Worm (Caenorhabditis elegans): ENCODE data around the gene dct-18.

DNA sequence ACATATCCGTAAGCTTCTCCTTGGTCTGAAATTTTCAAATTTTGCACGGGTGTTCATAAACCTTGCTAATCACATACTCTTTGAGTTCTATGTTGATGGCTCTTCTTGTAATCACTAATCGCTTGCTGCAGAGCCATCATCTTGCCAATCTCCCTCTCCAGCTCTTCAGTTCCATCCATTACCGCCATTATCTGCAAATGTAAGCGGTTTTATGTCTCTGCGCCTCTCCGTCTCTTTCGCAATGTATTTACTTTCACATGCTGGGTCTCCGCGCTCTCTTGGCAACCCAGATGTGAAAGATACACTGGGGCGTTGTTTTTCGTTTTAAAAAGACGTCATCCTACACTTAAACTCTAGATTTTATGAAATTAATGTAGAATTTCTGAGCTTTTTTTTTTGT, 21.6 kb downstream of the dct-18 start:
- TF ChIP-seq elt-1 (tag; optimal IDR thresholded peaks at IDR 0.05) (no peak), nhr-12 (tag; optimal IDR thresholded peaks at IDR 0.05) (no peak), jun-1 (tag; optimal IDR thresholded peaks at IDR 0.05) (no peak), fkh-10 (GFP tag; optimal IDR thresholded peaks at IDR 0.05) (no peak), nhr-77 (tag; optimal IDR thresholded peaks at IDR 0.05) (no peak), unc-62 (GFP tag; optimal IDR thresholded peaks at IDR 0.05) (no peak), nhr-23 (tag; optimal IDR thresholded peaks at IDR 0.05) (no peak), fos-1 (tag; optimal IDR thresholded peaks at IDR 0.05) (no peak), nhr-11 (tag; optimal IDR thresholded peaks at IDR 0.05) (no peak), skn-1 (tag; optimal IDR thresholded peaks at IDR 0.05) (no peak), ceh-82 (tag; optimal IDR thresholded peaks at IDR 0.05) (no peak), snpc-4 (tag; optimal IDR thresholded peaks at IDR 0.05) (peak; percentile 52)
